Fruit fly (Drosophila melanogaster) whole organism, prepupa: Measurements from ENCODE around the gene CG13460.

ENCODE experiments used
- Blimp-1 ChIP-seq: fragments of 200-800 bp; sonication (Bioruptor generic); optimal IDR thresholded peaks from 3 replicates; lab custom pipeline; 2017; ENCODE audit warnings: missing biosample characterization, missing genetic modification characterization, mild to moderate bottlenecking, moderate library complexity, missing genetic modification reagents
- CG10669 ChIP-seq: fragments of 200-800 bp; sonication (Bioruptor generic); optimal IDR thresholded peaks from 3 replicates; lab custom pipeline; 2018; ENCODE audit warnings: missing biosample characterization, mild to moderate bottlenecking, missing genetic modification characterization, moderate library complexity
- CG11294 ChIP-seq: fragments of 200-800 bp; sonication (Bioruptor generic); IDR thresholded peaks from 2 replicates; pipeline ENCODE4 v1.3.6; 2022; ENCODE audit warnings: missing biosample characterization, missing genetic modification characterization
- CG11902 ChIP-seq: fragments of 200-800 bp; sonication (Bioruptor generic); optimal IDR thresholded peaks from 3 replicates; lab custom pipeline; 2016; ENCODE audit warnings: missing biosample characterization, missing genetic modification characterization
- CG15336 ChIP-seq: fragments of 200-800 bp; sonication (Bioruptor generic); IDR thresholded peaks from 2 replicates; pipeline ENCODE4 v1.3.6; 2022; ENCODE audit warnings: missing biosample characterization, missing genetic modification characterization
- CG1621 ChIP-seq: fragments of 200-800 bp; sonication (Bioruptor generic); optimal IDR thresholded peaks from 3 replicates; lab custom pipeline; 2018; ENCODE audit warnings: missing biosample characterization, mild to moderate bottlenecking, missing genetic modification characterization
- CG16779 ChIP-seq: fragments of 200-800 bp; sonication (Bioruptor generic); optimal IDR thresholded peaks from 3 replicates; lab custom pipeline; 2017; ENCODE audit warnings: missing biosample characterization, mild to moderate bottlenecking, missing genetic modification characterization
- CG3032 ChIP-seq: fragments of 200-800 bp; optimal IDR thresholded peaks from 2 replicates; lab custom pipeline; 2019; ENCODE audit warnings: missing biosample characterization, mild to moderate bottlenecking, missing genetic modification characterization, moderate library complexity
- CG31627 ChIP-seq: fragments of 200-800 bp; sonication (Bioruptor generic); optimal IDR thresholded peaks from 3 replicates; lab custom pipeline; 2016; ENCODE audit warnings: missing biosample characterization, missing genetic modification characterization
- CG3919 ChIP-seq: fragments of 200-800 bp; sonication (Bioruptor generic); optimal IDR thresholded peaks from 3 replicates; lab custom pipeline; 2016; ENCODE audit warnings: missing biosample characterization, missing genetic modification characterization
- CG4318 ChIP-seq: fragments of 200-800 bp; sonication (Bioruptor generic); optimal IDR thresholded peaks from 3 replicates; lab custom pipeline; 2017; ENCODE audit warnings: missing biosample characterization, mild to moderate bottlenecking, missing genetic modification characterization
- CG6163 ChIP-seq: fragments of 200-800 bp; sonication (Bioruptor generic); IDR thresholded peaks from 3 replicates; pipeline ENCODE4 v1.3.6; 2022; ENCODE audit warnings: missing biosample characterization, missing genetic modification characterization
- CG6276 ChIP-seq: fragments of 200-800 bp; sonication (Bioruptor generic); optimal IDR thresholded peaks from 2 replicates; lab custom pipeline; 2017; ENCODE audit warnings: missing biosample characterization, mild to moderate bottlenecking, missing genetic modification characterization
- CG6792 ChIP-seq: fragments of 200-800 bp; sonication (Bioruptor generic); optimal IDR thresholded peaks from 3 replicates; lab custom pipeline; 2016; ENCODE audit warnings: missing biosample characterization, missing genetic modification characterization
- CG6854 ChIP-seq: fragments of 200-800 bp; sonication (Bioruptor generic); optimal IDR thresholded peaks from 2 replicates; lab custom pipeline; 2017; ENCODE audit warnings: missing biosample characterization, mild to moderate bottlenecking, missing genetic modification characterization
- CG7368 ChIP-seq: fragments of 200-800 bp; sonication (Bioruptor generic); optimal IDR thresholded peaks from 3 replicates; lab custom pipeline; 2016; ENCODE audit warnings: missing biosample characterization, missing genetic modification characterization
- CG8119 ChIP-seq: fragments of 200-800 bp; sonication (Bioruptor generic); IDR thresholded peaks from 3 replicates; pipeline ENCODE4 v1.3.6; 2022; ENCODE audit warnings: missing biosample characterization, missing genetic modification characterization
- CG8319 ChIP-seq: fragments of 200-800 bp; sonication (Bioruptor generic); optimal IDR thresholded peaks from 3 replicates; lab custom pipeline; 2016; ENCODE audit warnings: missing biosample characterization, missing genetic modification characterization
- CG8632 ChIP-seq: fragments of 200-800 bp; sonication (Bioruptor generic); optimal IDR thresholded peaks from 3 replicates; lab custom pipeline; 2016; ENCODE audit warnings: missing biosample characterization, missing genetic modification characterization
- CG9139 ChIP-seq: fragments of 200-800 bp; sonication (Bioruptor generic); optimal IDR thresholded peaks from 3 replicates; lab custom pipeline; 2017; ENCODE audit warnings: missing biosample characterization, mild to moderate bottlenecking, missing genetic modification characterization
- Eip93F ChIP-seq: fragments of 200-800 bp; sonication (Bioruptor generic); optimal IDR thresholded peaks from 2 replicates; lab custom pipeline; 2016; ENCODE audit warnings: missing biosample characterization, mild to moderate bottlenecking, missing genetic modification characterization
- Ets21C ChIP-seq: fragments of 200-800 bp; sonication (Bioruptor generic); optimal IDR thresholded peaks from 3 replicates; lab custom pipeline; 2016; ENCODE audit warnings: missing biosample characterization, missing genetic modification characterization
- Ets96B ChIP-seq: fragments of 200-800 bp; optimal IDR thresholded peaks from 2 replicates; lab custom pipeline; 2019; ENCODE audit warnings: missing biosample characterization, mild to moderate bottlenecking, missing genetic modification characterization, moderate library complexity
- Gug ChIP-seq: fragments of 200-800 bp; sonication (Bioruptor generic); IDR thresholded peaks from 2 replicates; pipeline ENCODE4 v1.3.6; 2022; ENCODE audit warnings: missing biosample characterization, missing genetic modification characterization
- Hr39 ChIP-seq: fragments of 200-800 bp; sonication (Bioruptor generic); optimal IDR thresholded peaks from 2 replicates; lab custom pipeline; 2016; ENCODE audit warnings: missing biosample characterization, missing genetic modification characterization
- Hr4 ChIP-seq: fragments of 200-800 bp; sonication (Bioruptor generic); optimal IDR thresholded peaks from 3 replicates; lab custom pipeline; 2016; ENCODE audit warnings: missing biosample characterization, missing genetic modification characterization
- Lpt ChIP-seq: fragments of 200-800 bp; sonication (Bioruptor generic); optimal IDR thresholded peaks from 3 replicates; lab custom pipeline; 2016; ENCODE audit warnings: missing biosample characterization, missing genetic modification characterization
- Met ChIP-seq: fragments of 200-800 bp; sonication (Bioruptor generic); optimal IDR thresholded peaks from 3 replicates; lab custom pipeline; 2016; ENCODE audit warnings: missing biosample characterization, missing genetic modification characterization
- OdsH ChIP-seq: fragments of 200-800 bp; sonication (Bioruptor generic); optimal IDR thresholded peaks from 3 replicates; lab custom pipeline; 2016; ENCODE audit warnings: missing biosample characterization, missing genetic modification characterization
- Smox ChIP-seq: fragments of 200-800 bp; sonication (Bioruptor generic); optimal IDR thresholded peaks from 3 replicates; lab custom pipeline; 2016; ENCODE audit warnings: missing biosample characterization, missing genetic modification characterization
- Sox102F ChIP-seq: fragments of 200-800 bp; sonication (Bioruptor generic); optimal IDR thresholded peaks from 2 replicates; lab custom pipeline; 2016; ENCODE audit warnings: missing biosample characterization, mild to moderate bottlenecking, missing genetic modification characterization
- achi ChIP-seq: fragments of 200-800 bp; sonication (Bioruptor generic); optimal IDR thresholded peaks from 3 replicates; lab custom pipeline; 2016; ENCODE audit warnings: missing biosample characterization, missing genetic modification characterization
- acj6 ChIP-seq: fragments of 200-800 bp; sonication (Bioruptor generic); optimal IDR thresholded peaks from 3 replicates; lab custom pipeline; 2016; ENCODE audit warnings: missing biosample characterization, missing genetic modification characterization
- cyc ChIP-seq: fragments of 200-800 bp; sonication (Bioruptor generic); optimal IDR thresholded peaks from 3 replicates; lab custom pipeline; 2016; ENCODE audit warnings: missing biosample characterization, missing genetic modification characterization
- dac ChIP-seq: fragments of 200-800 bp; sonication (Bioruptor generic); optimal IDR thresholded peaks from 2 replicates; lab custom pipeline; 2017; ENCODE audit warnings: missing biosample characterization, mild to moderate bottlenecking, missing genetic modification characterization
- eg ChIP-seq: fragments of 200-800 bp; sonication (Bioruptor generic); IDR thresholded peaks from 3 replicates; pipeline ENCODE4 v1.3.6; 2022; ENCODE audit warnings: missing biosample characterization, missing genetic modification characterization
- esn ChIP-seq: fragments of 200-800 bp; sonication (Bioruptor generic); optimal IDR thresholded peaks from 2 replicates; lab custom pipeline; 2016; ENCODE audit warnings: missing biosample characterization, mild to moderate bottlenecking, missing genetic modification characterization, moderate library complexity
- fd59A ChIP-seq: fragments of 200-800 bp; sonication (Bioruptor generic); optimal IDR thresholded peaks from 2 replicates; lab custom pipeline; 2017; ENCODE audit warnings: missing biosample characterization, mild to moderate bottlenecking, missing genetic modification characterization, missing genetic modification reagents
- fkh ChIP-seq: fragments of 200-800 bp; sonication (Bioruptor generic); optimal IDR thresholded peaks from 3 replicates; lab custom pipeline; 2017; ENCODE audit warnings: missing biosample characterization, mild to moderate bottlenecking, missing genetic modification characterization, moderate library complexity
- lz ChIP-seq: fragments of 200-800 bp; sonication (Bioruptor generic); optimal IDR thresholded peaks from 3 replicates; lab custom pipeline; 2016; ENCODE audit warnings: missing biosample characterization, missing genetic modification characterization
- net ChIP-seq: fragments of 200-800 bp; sonication (Bioruptor generic); optimal IDR thresholded peaks from 3 replicates; lab custom pipeline; 2016; ENCODE audit warnings: missing biosample characterization, missing genetic modification characterization
- pdm3 ChIP-seq: fragments of 200-800 bp; sonication (Bioruptor generic); optimal IDR thresholded peaks from 3 replicates; lab custom pipeline; 2016; ENCODE audit warnings: missing biosample characterization, missing genetic modification characterization
- salr ChIP-seq, 2 experiments: fragments of 200-800 bp; sonication (Bioruptor generic); optimal IDR thresholded peaks; 3 replicates each; lab custom pipeline; 2016 to 2018; ENCODE audit warnings: missing biosample characterization in 2 of 2, missing genetic modification characterization in 2 of 2, mild to moderate bottlenecking in 1 of 2
- spab ChIP-seq: fragments of 200-800 bp; sonication (Bioruptor generic); optimal IDR thresholded peaks from 2 replicates; lab custom pipeline; 2017; ENCODE audit warnings: missing biosample characterization, mild to moderate bottlenecking, missing genetic modification characterization, missing genetic modification reagents
- ss ChIP-seq, 2 experiments: fragments of 200-800 bp; sonication (Bioruptor generic); optimal IDR thresholded peaks; 2 replicates in 1 of 2; 3 replicates in 1 of 2; lab custom pipeline; 2017 to 2018; ENCODE audit warnings: mild to moderate bottlenecking in 2 of 2, missing biosample characterization in 2 of 2, missing genetic modification characterization in 2 of 2, moderate library complexity in 1 of 2
- svp ChIP-seq: fragments of 200-800 bp; sonication (Bioruptor generic); peaks from one replicate; lab custom pipeline; 2016; ENCODE audit warnings: missing biosample characterization, missing genetic modification characterization

CG13460 gene

dm6 chr3L:15105566-15106207 lies 44.2 kb upstream of the CG13460 start, which contains the start of gene CG45071 (continued):
- TF ChIP-seq OdsH (GFP tag; lab: Kevin White, UChicago) (no peak), CG16779 (tag; lab: Kevin White, UChicago) (no peak), svp (GFP tag; lab: Kevin White, UChicago) (no peak), CG8632 (GFP tag; lab: Kevin White, UChicago) (no peak), dac (no peak), CG8319 (GFP tag; lab: Kevin White, UChicago) (no peak), CG4318 (GFP tag; lab: Kevin White, UChicago) (no peak), CG9139 (GFP tag; lab: Kevin White, UChicago) (no peak), CG1621 (tag; lab: Kevin White, UChicago) (no peak), Sox102F (no peak), Hr39 (GFP tag; lab: Kevin White, UChicago) (no peak), CG31627 (GFP tag; lab: Kevin White, UChicago) (no peak), spab (no peak), Smox (GFP tag; lab: Kevin White, UChicago) (no peak)

DNA sequence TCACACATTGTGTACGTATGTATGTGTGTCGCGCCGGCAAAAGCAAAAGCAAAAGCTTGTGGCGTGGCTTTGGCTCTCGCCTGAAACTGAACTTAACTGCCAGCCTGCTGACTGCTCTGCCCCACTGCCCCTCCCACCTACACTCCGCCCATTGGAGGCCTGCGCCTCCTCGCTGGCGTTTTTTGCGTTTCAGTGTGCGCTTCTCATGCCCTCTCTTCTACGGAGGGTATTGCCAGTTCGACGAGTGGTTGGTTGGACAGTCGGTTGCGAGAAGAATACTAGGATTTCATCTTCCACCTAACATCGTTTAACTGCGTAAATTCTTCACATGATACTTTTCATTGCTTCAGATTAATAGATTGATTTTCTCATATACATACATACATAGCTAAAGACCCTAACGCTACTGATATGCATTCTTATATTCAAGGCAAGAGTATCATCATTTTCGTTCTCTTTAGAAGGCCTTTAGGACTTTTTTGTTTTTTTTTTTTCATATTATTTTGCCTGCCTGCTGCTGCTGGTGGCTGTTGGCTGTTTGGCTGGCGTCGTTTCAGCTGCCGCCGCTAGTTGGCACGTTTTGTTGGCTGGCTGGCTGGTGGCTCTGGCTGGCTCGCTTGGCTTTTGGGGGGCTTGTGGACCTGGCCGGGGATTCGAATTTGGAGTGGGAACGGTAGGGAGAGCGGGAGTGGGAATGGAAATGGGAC lies 43.5 kb upstream of the CG13460 start:
- TF ChIP-seq Ets96B: peak; percentile 90
- peak; percentile 95 for TF ChIP-seq pdm3
- TF ChIP-seq CG9139 (GFP tag; lab: Kevin White, UChicago): peak; percentile 65
- no peak for TF ChIP-seq fkh (GFP tag; lab: Kevin White, UChicago)
- TF ChIP-seq Hr39 (GFP tag; lab: Kevin White, UChicago): peak; percentile 95
- TF ChIP-seq Lpt (GFP tag; lab: Kevin White, UChicago): peak; percentile 79
- peak; percentile 91 for TF ChIP-seq net (GFP tag; lab: Kevin White, UChicago)
- peak; percentile 87 for TF ChIP-seq Gug
- peak; percentile 95 for TF ChIP-seq esn (GFP tag; lab: Kevin White, UChicago)
- peak; percentile 80 for TF ChIP-seq CG8319 (GFP tag; lab: Kevin White, UChicago)
- peak; percentile 93 for TF ChIP-seq CG4318 (GFP tag; lab: Kevin White, UChicago)
- peak; percentile 95 for TF ChIP-seq Met
- TF ChIP-seq CG3032 (tag; lab: Kevin White, UChicago): peak; percentile 90
- TF ChIP-seq lz: peak; percentile 95
- peak; percentile 92 for TF ChIP-seq cyc (GFP tag; lab: Kevin White, UChicago)
- peak; percentile 78 to 90 for TF ChIP-seq salr (GFP tag; optimal IDR thresholded peaks at IDR 0.05; lab: Kevin White, UChicago)
- TF ChIP-seq Smox (GFP tag; lab: Kevin White, UChicago): peak; percentile 92
- TF ChIP-seq Hr4 (GFP tag; lab: Kevin White, UChicago): peak; percentile 97
- TF ChIP-seq achi (GFP tag; lab: Kevin White, UChicago): peak; percentile 92
- TF ChIP-seq CG11902 (GFP tag; lab: Kevin White, UChicago): peak; percentile 91
- peak; percentile 92 for TF ChIP-seq Ets21C
- no peak for TF ChIP-seq Blimp-1
- TF ChIP-seq ss (GFP tag; optimal IDR thresholded peaks at IDR 0.05; lab: Kevin White, UChicago): peak; percentile 68 to 92
- peak; percentile 93 for TF ChIP-seq CG6792 (GFP tag; lab: Kevin White, UChicago)
- TF ChIP-seq acj6 (GFP tag; lab: Kevin White, UChicago): peak; percentile 94
- TF ChIP-seq CG16779 (tag; lab: Kevin White, UChicago): peak; percentile 85
- peak; percentile 95 for TF ChIP-seq Sox102F
- peak; percentile 96 for TF ChIP-seq CG31627 (GFP tag; lab: Kevin White, UChicago)
- peak; percentile 87 for TF ChIP-seq CG10669 (GFP tag; lab: Kevin White, UChicago)
- peak; percentile 94 for TF ChIP-seq CG15336 (GFP tag; lab: Robert Waterston, UW)
- TF ChIP-seq CG8119 (GFP tag; lab: Robert Waterston, UW): peak; percentile 95
- TF ChIP-seq CG7368: peak; percentile 73
- peak; percentile 89 for TF ChIP-seq CG8632 (GFP tag; lab: Kevin White, UChicago)
- peak; percentile 89 for TF ChIP-seq CG3919 (GFP tag; lab: Kevin White, UChicago)
- peak; percentile 87 for TF ChIP-seq CG6276 (GFP tag; lab: Kevin White, UChicago)
- peak; percentile 84 for TF ChIP-seq CG6163 (GFP tag; lab: Robert Waterston, UW)
- peak; percentile 83 for TF ChIP-seq CG11294
- peak; percentile 88 for TF ChIP-seq Eip93F (GFP tag; lab: Kevin White, UChicago)
- TF ChIP-seq CG6854 (GFP tag; lab: Kevin White, UChicago): peak; percentile 100
- TF ChIP-seq eg (GFP tag; lab: Robert Waterston, UW): peak; percentile 86
- TF ChIP-seq fd59A (GFP tag; lab: Kevin White, UChicago): peak; percentile 91
- TF ChIP-seq CG1621 (tag; lab: Kevin White, UChicago): peak; percentile 85
